Worm (Caenorhabditis elegans): ENCODE measurements around the gene F10G7.9.

DNA sequence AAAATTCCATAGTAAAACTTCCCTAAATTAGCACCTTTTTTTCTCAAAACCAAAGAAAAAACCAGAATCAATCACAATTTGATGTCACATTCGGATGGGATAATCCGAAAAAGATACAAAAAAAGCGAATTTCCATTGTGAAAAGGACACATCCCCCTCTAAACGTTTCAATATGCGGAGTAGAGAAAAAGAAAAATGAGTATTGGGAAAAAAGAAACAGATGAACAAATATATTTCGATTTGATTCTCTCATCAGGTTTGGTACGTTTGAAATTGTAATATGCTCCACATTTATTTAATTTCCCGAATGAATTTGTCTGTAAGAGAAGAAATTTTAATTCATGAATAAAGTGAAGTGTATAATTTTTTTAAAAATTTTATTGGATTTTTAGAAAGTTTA lies 48.0 kb downstream of the F10G7.9 start:
- TF ChIP-seq ZK337.2 (GFP tag; IDR thresholded peaks at IDR 0.05) (no peak), fos-1 (tag; optimal IDR thresholded peaks at IDR 0.05) (no peak), lim-7 (GFP tag; IDR thresholded peaks at IDR 0.05) (no peak), aly-2 (tag; optimal IDR thresholded peaks at IDR 0.05) (no peak), nhr-28 (tag; optimal IDR thresholded peaks at IDR 0.05) (no peak), dpl-1 (GFP tag; optimal IDR thresholded peaks at IDR 0.05) (no peak), hif-1 (tag; optimal IDR thresholded peaks at IDR 0.05) (no peak), gei-8 (GFP tag; optimal IDR thresholded peaks at IDR 0.05) (no peak), daf-8 (GFP tag; IDR thresholded peaks at IDR 0.05) (no peak)

Measured in whole organism, L4 larva.